Fruit fly (Drosophila melanogaster) whole organism, embryonic: ENCODE results near the gene CG32295.

Experiments
- Ada2b ChIP-seq: fragments of 200-800 bp; sonication (Bioruptor generic); IDR thresholded peaks from 2 replicates; pipeline ENCODE4 v1.3.6; 2022; ENCODE audit warnings: missing biosample characterization, missing genetic modification characterization
- Atf6 ChIP-seq: fragments of 200-800 bp; sonication (Bioruptor generic); IDR thresholded peaks from 2 replicates; pipeline ENCODE4 v1.3.6; 2022; ENCODE audit warnings: missing biosample characterization, missing genetic modification characterization
- B-H1 ChIP-seq: fragments of 200-800 bp; sonication (Bioruptor generic); IDR thresholded peaks from 3 replicates; pipeline ENCODE4 v1.3.6; 2022; ENCODE audit warnings: missing biosample characterization, missing genetic modification characterization
- CG10147 ChIP-seq: fragments of 200-800 bp; sonication (Bioruptor generic); optimal IDR thresholded peaks from 2 replicates; lab custom pipeline; 2019; ENCODE audit warnings: missing biosample characterization, mild to moderate bottlenecking, missing genetic modification characterization, moderate library complexity
- CG10462 ChIP-seq: fragments of 200-800 bp; sonication (Bioruptor generic); optimal IDR thresholded peaks from 2 replicates; lab custom pipeline; 2016; ENCODE audit warnings: missing biosample characterization, missing genetic modification characterization
- CG10543 ChIP-seq: fragments of 200-800 bp; sonication (Bioruptor generic); optimal IDR thresholded peaks from 3 replicates; lab custom pipeline; 2017; ENCODE audit warnings: missing biosample characterization, mild to moderate bottlenecking, missing genetic modification characterization, moderate library complexity
- CG12236 ChIP-seq: fragments of 200-800 bp; sonication (Bioruptor generic); optimal IDR thresholded peaks from 2 replicates; lab custom pipeline; 2016; ENCODE audit warnings: missing biosample characterization, missing genetic modification characterization
- CG15269 ChIP-seq: fragments of 200-800 bp; sonication (Bioruptor generic); optimal IDR thresholded peaks from 2 replicates; lab custom pipeline; 2018; ENCODE audit warnings: missing biosample characterization, mild to moderate bottlenecking, missing genetic modification characterization, moderate library complexity
- CG1529 ChIP-seq: fragments of 200-800 bp; sonication (Bioruptor generic); optimal IDR thresholded peaks from 3 replicates; lab custom pipeline; 2018; ENCODE audit warnings: missing biosample characterization, missing genetic modification characterization
- CG15514 ChIP-seq: fragments of 200-800 bp; sonication (Bioruptor generic); optimal IDR thresholded peaks from 3 replicates; lab custom pipeline; 2017; ENCODE audit warnings: missing biosample characterization, missing genetic modification characterization, mild to moderate bottlenecking, moderate library complexity, missing genetic modification reagents
- CG15696 ChIP-seq: fragments of 200-800 bp; sonication (Bioruptor generic); optimal IDR thresholded peaks from 2 replicates; lab custom pipeline; 2019; ENCODE audit warnings: missing biosample characterization, mild to moderate bottlenecking, missing genetic modification characterization, moderate library complexity
- CG17359 ChIP-seq: fragments of 200-800 bp; sonication (Bioruptor generic); optimal IDR thresholded peaks from 3 replicates; lab custom pipeline; 2018; ENCODE audit warnings: missing biosample characterization, mild to moderate bottlenecking, missing genetic modification characterization, moderate library complexity
- CG17612 ChIP-seq: fragments of 200-800 bp; sonication (Bioruptor generic); IDR thresholded peaks from 2 replicates; pipeline ENCODE4 v1.3.6; 2022; ENCODE audit warnings: missing biosample characterization, missing genetic modification characterization
- CG34422 ChIP-seq: fragments of 200-800 bp; sonication (Bioruptor generic); IDR thresholded peaks from 3 replicates; pipeline ENCODE4 v1.3.6; 2022; ENCODE audit warnings: missing biosample characterization, missing genetic modification characterization
- CG3847 ChIP-seq: fragments of 200-800 bp; sonication (Bioruptor generic); IDR thresholded peaks from 2 replicates; pipeline ENCODE4 v1.3.6; 2022; ENCODE audit warnings: missing biosample characterization, missing genetic modification characterization
- CG4282 ChIP-seq: fragments of 200-800 bp; sonication (Bioruptor generic); optimal IDR thresholded peaks from 2 replicates; lab custom pipeline; 2016; ENCODE audit warnings: missing biosample characterization, missing genetic modification characterization
- CG6683 ChIP-seq: fragments of 200-800 bp; sonication (Bioruptor generic); optimal IDR thresholded peaks from 2 replicates; lab custom pipeline; 2017; ENCODE audit warnings: missing biosample characterization, mild to moderate bottlenecking, missing genetic modification characterization, missing genetic modification reagents
- CG6765 ChIP-seq: fragments of 200-800 bp; sonication (Bioruptor generic); optimal IDR thresholded peaks from 3 replicates; lab custom pipeline; 2017; ENCODE audit warnings: missing biosample characterization, mild to moderate bottlenecking, missing genetic modification characterization
- CG7372 ChIP-seq: fragments of 200-800 bp; sonication (Bioruptor generic); IDR thresholded peaks from 2 replicates; pipeline ENCODE4 v1.3.6; 2022; ENCODE audit warnings: missing biosample characterization, missing genetic modification characterization
- CG8290 ChIP-seq, 3 experiments: fragments of 200-800 bp; sonication (Bioruptor generic); optimal IDR thresholded peaks; 2 replicates each; lab custom pipeline; 2016 to 2019; ENCODE audit warnings: missing biosample characterization in 3 of 3, missing genetic modification characterization in 3 of 3, mild to moderate bottlenecking in 2 of 3, moderate library complexity in 1 of 3
- CG9876 ChIP-seq: fragments of 200-800 bp; sonication (Bioruptor generic); optimal IDR thresholded peaks from 2 replicates; lab custom pipeline; 2016; ENCODE audit warnings: missing biosample characterization, missing genetic modification characterization
- Camta ChIP-seq: fragments of 200-800 bp; sonication (Bioruptor generic); optimal IDR thresholded peaks from 2 replicates; lab custom pipeline; 2016; ENCODE audit warnings: missing biosample characterization, missing genetic modification characterization
- CoRest ChIP-seq: fragments of 200-800 bp; sonication (Bioruptor generic); optimal IDR thresholded peaks from 3 replicates; lab custom pipeline; 2018; ENCODE audit warnings: missing biosample characterization, mild to moderate bottlenecking, missing genetic modification characterization, moderate library complexity
- CrebB ChIP-seq: fragments of 200-800 bp; sonication (Bioruptor generic); optimal IDR thresholded peaks from 3 replicates; lab custom pipeline; 2018; ENCODE audit warnings: missing biosample characterization, mild to moderate bottlenecking, missing genetic modification characterization
- Dll ChIP-seq: fragments of 200-800 bp; sonication (Bioruptor generic); IDR thresholded peaks from 4 replicates; pipeline ENCODE4 v1.3.6; 2022; ENCODE audit warnings: missing biosample characterization, missing genetic modification characterization; ENCODE audit not compliant: partially characterized antibody
- Doc2 ChIP-seq: fragments of 200-800 bp; sonication (Bioruptor generic); IDR thresholded peaks from 2 replicates; pipeline ENCODE4 v1.3.6; 2022; ENCODE audit warnings: missing biosample characterization, missing genetic modification characterization
- HLHmδ ChIP-seq: fragments of 200-800 bp; sonication (Bioruptor generic); optimal IDR thresholded peaks from 2 replicates; lab custom pipeline; 2018; ENCODE audit warnings: missing biosample characterization, mild to moderate bottlenecking, missing genetic modification characterization, moderate library complexity
- Hmx ChIP-seq: fragments of 200-800 bp; sonication (Bioruptor generic); optimal IDR thresholded peaks from 2 replicates; lab custom pipeline; 2016; ENCODE audit warnings: missing biosample characterization, missing genetic modification characterization
- Mes4 ChIP-seq: fragments of 200-800 bp; sonication (Bioruptor generic); optimal IDR thresholded peaks from 2 replicates; lab custom pipeline; 2016; ENCODE audit warnings: missing biosample characterization, missing genetic modification characterization
- NFAT ChIP-seq: fragments of 200-800 bp; sonication (Bioruptor generic); IDR thresholded peaks from 2 replicates; pipeline ENCODE4 v1.3.6; 2022; ENCODE audit warnings: missing biosample characterization, missing genetic modification characterization
- Neu2 ChIP-seq: fragments of 200-800 bp; sonication (Bioruptor generic); optimal IDR thresholded peaks from 3 replicates; lab custom pipeline; 2016; ENCODE audit warnings: missing biosample characterization, missing genetic modification characterization, borderline replicate concordance
- Nf-YA ChIP-seq: fragments of 200-800 bp; sonication (Bioruptor generic); IDR thresholded peaks from 2 replicates; pipeline ENCODE4 v1.3.6; 2022; ENCODE audit warnings: missing biosample characterization, missing genetic modification characterization
- Xrp1 ChIP-seq: fragments of 200-800 bp; sonication (Bioruptor generic); IDR thresholded peaks from 2 replicates; pipeline ENCODE4 v1.3.6; 2022; ENCODE audit warnings: missing biosample characterization, missing genetic modification characterization
- al ChIP-seq: fragments of 200-800 bp; sonication (Bioruptor generic); IDR thresholded peaks from 2 replicates; pipeline ENCODE4 v1.3.6; 2022; ENCODE audit warnings: missing biosample characterization, missing genetic modification characterization
- az2 ChIP-seq: fragments of 200-800 bp; sonication (Bioruptor generic); optimal IDR thresholded peaks from 3 replicates; lab custom pipeline; 2016; ENCODE audit warnings: missing biosample characterization, missing genetic modification characterization
- crol ChIP-seq: fragments of 200-800 bp; sonication (Bioruptor generic); IDR thresholded peaks from 2 replicates; pipeline ENCODE4 v1.3.6; 2022; ENCODE audit warnings: missing biosample characterization, missing genetic modification characterization
- crp ChIP-seq, 2 experiments: fragments of 200-800 bp; sonication (Bioruptor generic); optimal IDR thresholded peaks; 2 replicates in 1 of 2; 3 replicates in 1 of 2; lab custom pipeline; 2017; ENCODE audit warnings: missing biosample characterization in 2 of 2, missing genetic modification characterization in 2 of 2, mild to moderate bottlenecking in 1 of 2, moderate library complexity in 1 of 2
- da ChIP-seq: fragments of 200-800 bp; sonication (Bioruptor generic); optimal IDR thresholded peaks from 2 replicates; lab custom pipeline; 2016; ENCODE audit warnings: missing biosample characterization, missing genetic modification characterization
- dan ChIP-seq: fragments of 200-800 bp; sonication (Bioruptor generic); IDR thresholded peaks from 2 replicates; pipeline ENCODE4 v1.3.6; 2022; ENCODE audit warnings: missing biosample characterization, missing genetic modification characterization
- dmrt99B ChIP-seq: fragments of 200-800 bp; sonication (Bioruptor generic); optimal IDR thresholded peaks from 2 replicates; lab custom pipeline; 2018; ENCODE audit warnings: missing biosample characterization, mild to moderate bottlenecking, missing genetic modification characterization, moderate library complexity
- ind ChIP-seq: fragments of 200-800 bp; sonication (Bioruptor generic); optimal IDR thresholded peaks from 3 replicates; lab custom pipeline; 2016; ENCODE audit warnings: missing biosample characterization, missing genetic modification characterization
- insv ChIP-seq, 2 experiments: fragments of 200-800 bp; sonication (Bioruptor generic); optimal IDR thresholded peaks; 3 replicates each; lab custom pipeline; 2016 to 2018; ENCODE audit warnings: missing biosample characterization in 2 of 2, missing genetic modification characterization in 2 of 2
- knrl ChIP-seq: fragments of 200-800 bp; sonication (Bioruptor generic); IDR thresholded peaks from 3 replicates; pipeline ENCODE4 v1.3.6; 2022; ENCODE audit warnings: missing biosample characterization, missing genetic modification characterization; ENCODE audit not compliant: partially characterized antibody
- lab ChIP-seq: fragments of 200-800 bp; sonication (Bioruptor generic); optimal IDR thresholded peaks from 3 replicates; lab custom pipeline; 2017; ENCODE audit warnings: missing biosample characterization, missing genetic modification characterization, mild to moderate bottlenecking, moderate library complexity, missing genetic modification reagents
- lbe ChIP-seq: fragments of 200-800 bp; sonication (Bioruptor generic); optimal IDR thresholded peaks from 2 replicates; lab custom pipeline; 2016; ENCODE audit warnings: missing biosample characterization, mild to moderate bottlenecking, missing genetic modification characterization
- maf-S ChIP-seq: fragments of 200-800 bp; sonication (Bioruptor generic); optimal IDR thresholded peaks from 2 replicates; lab custom pipeline; 2016; ENCODE audit warnings: missing biosample characterization, missing genetic modification characterization
- mld ChIP-seq: fragments of 200-800 bp; sonication (Bioruptor generic); IDR thresholded peaks from 3 replicates; pipeline ENCODE4 v1.3.6; 2022; ENCODE audit warnings: missing biosample characterization, missing genetic modification characterization; ENCODE audit not compliant: partially characterized antibody
- phol ChIP-seq: fragments of 200-800 bp; sonication (Bioruptor generic); optimal IDR thresholded peaks from 3 replicates; lab custom pipeline; 2018; ENCODE audit warnings: missing biosample characterization, mild to moderate bottlenecking, missing genetic modification characterization, moderate library complexity
- pita ChIP-seq: fragments of 200-800 bp; sonication (Bioruptor generic); optimal IDR thresholded peaks from 2 replicates; lab custom pipeline; 2017; ENCODE audit warnings: missing biosample characterization, mild to moderate bottlenecking, missing genetic modification characterization
- sisA ChIP-seq: fragments of 200-800 bp; sonication (Bioruptor generic); IDR thresholded peaks from 2 replicates; pipeline ENCODE4 v1.3.6; 2022; ENCODE audit warnings: missing biosample characterization, missing genetic modification characterization
- slou ChIP-seq: fragments of 200-800 bp; sonication (Bioruptor generic); optimal IDR thresholded peaks from 3 replicates; lab custom pipeline; 2016; ENCODE audit warnings: missing biosample characterization, missing genetic modification characterization

CG32295 gene

DNA sequence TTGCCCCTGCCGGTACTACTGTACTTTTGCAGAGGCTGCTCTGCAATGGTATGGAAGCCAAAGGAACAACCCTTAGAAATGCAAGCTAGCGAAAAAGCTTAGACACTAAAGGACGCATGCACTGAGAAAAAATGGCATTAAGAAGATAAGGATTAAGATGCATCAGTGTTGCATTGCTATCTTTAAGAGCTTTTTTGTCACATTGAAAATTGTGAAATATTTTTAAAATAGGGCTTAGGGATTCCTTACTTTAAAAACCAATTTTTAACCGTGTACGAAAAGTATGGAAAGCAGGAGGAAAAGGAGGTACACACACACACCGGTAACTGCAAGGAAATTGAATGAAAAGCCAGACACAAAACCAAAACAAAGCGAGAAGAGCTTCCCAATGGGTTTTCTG is 22.2 kb upstream of the CG32295 start (continued):
- TF ChIP-seq dan (GFP tag; lab: Robert Waterston, UW): no peak
- 0 out of 2 replicates have a peak, but pooled peaks have one; percentile 14 for TF ChIP-seq Xrp1 (GFP tag; lab: Robert Waterston, UW)
- TF ChIP-seq az2 (GFP tag; lab: Kevin White, UChicago): no peak
- no peak for TF ChIP-seq CG17612 (GFP tag; lab: Robert Waterston, UW)
- no peak for TF ChIP-seq CG9876 (GFP tag; lab: Kevin White, UChicago)
- TF ChIP-seq CG10462: no peak
- TF ChIP-seq Nf-YA: no peak
- no peak for TF ChIP-seq CG6765
- TF ChIP-seq mld (GFP tag; lab: Robert Waterston, UW): no peak
- TF ChIP-seq B-H1: no peak
- TF ChIP-seq CG3847 (GFP tag; lab: Robert Waterston, UW): no peak
- TF ChIP-seq maf-S: no peak
- no peak for TF ChIP-seq knrl (GFP tag; lab: Robert Waterston, UW)
- no peak for TF ChIP-seq CG1529 (GFP tag; lab: Kevin White, UChicago)
- TF ChIP-seq lab (GFP tag; lab: Kevin White, UChicago): peak; percentile 61
- TF ChIP-seq CG7372 (GFP tag; lab: Robert Waterston, UW): no peak
- no peak for TF ChIP-seq Mes4 (GFP tag; lab: Kevin White, UChicago)
- no peak for TF ChIP-seq Neu2 (GFP tag; lab: Kevin White, UChicago)
- TF ChIP-seq CG34422 (GFP tag; lab: Robert Waterston, UW): no peak
- no peak for TF ChIP-seq Doc2
- TF ChIP-seq CG10543: no peak
- no peak for TF ChIP-seq HLHmδ (GFP tag; lab: Kevin White, UChicago)
- TF ChIP-seq crol (GFP tag; lab: Robert Waterston, UW): no peak
- TF ChIP-seq CG10147 (GFP tag; lab: Kevin White, UChicago): peak; percentile 6
- no peak for TF ChIP-seq CG12236 (GFP tag; lab: Kevin White, UChicago)
- no peak for TF ChIP-seq al (GFP tag; lab: Robert Waterston, UW)
- no peak for TF ChIP-seq Camta (GFP tag; lab: Kevin White, UChicago)
- TF ChIP-seq insv (GFP tag; optimal IDR thresholded peaks at IDR 0.05; lab: Kevin White, UChicago): no peak
- TF ChIP-seq phol: peak; percentile 24
- no peak for TF ChIP-seq CG15696
- peak; percentile 30; the same call in 1 of the 2 replicates for TF ChIP-seq sisA (GFP tag; lab: Robert Waterston, UW)
- TF ChIP-seq lbe (GFP tag; lab: Kevin White, UChicago): no peak
- TF ChIP-seq pita: no peak
- TF ChIP-seq CG8290 (GFP tag; optimal IDR thresholded peaks at IDR 0.05; lab: Kevin White, UChicago): no peak
- TF ChIP-seq CG8290 (tag; optimal IDR thresholded peaks at IDR 0.05; lab: Kevin White, UChicago): no peak
- TF ChIP-seq da: no peak
- no peak for TF ChIP-seq CG15269 (tag; lab: Kevin White, UChicago)
- peak; percentile 36 for TF ChIP-seq dmrt99B (tag; lab: Kevin White, UChicago)
- TF ChIP-seq NFAT (GFP tag; lab: Robert Waterston, UW): no peak
- peak; percentile 3 for TF ChIP-seq ind (GFP tag; lab: Kevin White, UChicago)
- no peak for TF ChIP-seq crp (GFP tag; optimal IDR thresholded peaks at IDR 0.05; lab: Kevin White, UChicago)
- TF ChIP-seq Dll: no peak
- no peak for TF ChIP-seq CrebB (tag; lab: Kevin White, UChicago)
- TF ChIP-seq CG4282 (GFP tag; lab: Kevin White, UChicago): no peak
- TF ChIP-seq slou (GFP tag; lab: Kevin White, UChicago): no peak
- TF ChIP-seq Ada2b (GFP tag; lab: Robert Waterston, UW): no peak
- no peak for TF ChIP-seq Hmx (GFP tag; lab: Kevin White, UChicago)
- no peak for TF ChIP-seq Atf6 (GFP tag; lab: Robert Waterston, UW)
- no peak for TF ChIP-seq CoRest (tag; lab: Kevin White, UChicago)
- no peak for TF ChIP-seq CG15514 (GFP tag; lab: Kevin White, UChicago)
- peak; percentile 50 for TF ChIP-seq CG17359 (tag; lab: Kevin White, UChicago)
- no peak for TF ChIP-seq CG6683
